Fruit fly (Drosophila melanogaster) whole organism, larva: Measurements from ENCODE around the gene Tsp2A.

Source experiments
- noc ChIP-seq: fragments of 200-800 bp; sonication (Bioruptor generic); optimal IDR thresholded peaks from 3 replicates; lab custom pipeline; 2019; ENCODE audit warnings: missing biosample characterization, mild to moderate bottlenecking, missing genetic modification characterization, moderate library complexity

The Tsp2A gene

DNA sequence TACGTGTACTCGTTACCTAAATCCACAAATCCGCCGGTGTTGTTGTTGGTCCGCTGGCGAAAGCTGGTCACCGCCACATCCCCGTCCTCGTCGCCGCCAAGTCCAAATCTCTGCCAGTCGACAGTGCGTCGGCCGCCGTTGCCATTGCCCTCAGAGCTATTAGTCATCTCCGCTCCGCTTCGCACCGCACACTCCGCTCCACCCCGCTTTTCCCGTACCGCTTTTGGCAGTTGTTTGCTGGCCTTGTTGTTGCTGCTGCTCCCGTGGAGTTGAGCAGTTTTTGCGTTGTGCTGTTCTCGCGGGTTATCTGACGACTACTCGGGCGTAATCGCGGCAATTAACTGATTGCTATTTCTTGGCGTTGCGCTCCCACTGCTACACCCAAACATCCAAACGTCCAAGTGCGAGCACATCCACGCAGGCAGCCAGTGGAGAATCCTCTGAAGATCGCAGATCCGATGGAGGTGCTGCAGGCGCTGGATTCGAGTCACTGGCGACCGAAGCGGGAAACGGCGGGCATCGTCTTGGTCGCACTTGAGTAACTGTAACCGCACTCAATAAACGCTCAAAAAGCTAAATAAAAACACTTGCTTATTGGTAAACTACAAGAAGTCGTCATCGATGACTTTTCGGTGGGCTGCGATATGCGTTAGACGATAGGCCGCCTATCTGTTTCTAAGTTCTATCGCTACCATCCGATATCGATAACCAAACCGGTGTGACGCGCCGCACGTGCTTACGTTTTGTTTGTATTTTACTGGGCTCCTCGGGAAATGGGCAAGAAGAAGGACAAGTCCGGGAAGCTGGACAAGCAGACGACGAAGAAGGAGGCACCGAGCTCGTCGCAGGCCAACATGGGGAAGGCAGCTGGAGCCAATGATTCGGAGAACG lies 7.2 kb downstream of the Tsp2A start, which contains the start of the genes CG12773 and CG11417:
Gene CG12773, minus strand, starts transcription at position 660 of the 891 bp plus-strand sequence.
Gene CG11417, plus strand, starts transcription at position 693 of the 891 bp plus-strand sequence.
- TF ChIP-seq noc (tag; lab: Kevin White, UChicago), result no peak

DNA sequence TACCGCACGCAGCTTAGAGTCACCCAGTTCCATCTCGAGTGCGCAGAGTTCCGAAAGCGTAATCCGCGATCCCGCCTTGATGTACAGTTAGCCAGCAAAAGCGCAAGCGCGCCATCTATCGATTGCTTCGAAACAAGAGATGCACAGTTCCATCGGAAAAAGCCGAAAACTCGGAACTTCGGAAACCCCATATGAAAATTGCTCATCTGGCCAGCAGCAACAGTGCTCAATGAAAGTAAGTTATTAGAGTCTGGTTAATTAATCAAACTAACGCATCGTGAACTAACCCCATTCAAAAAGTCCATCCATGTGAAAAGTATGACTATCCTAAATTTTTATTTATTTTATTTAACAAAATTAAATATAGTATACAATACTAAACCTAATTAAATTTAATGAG lies 11.1 kb downstream of the Tsp2A start, which contains the start of gene png:
Gene png, minus strand, starts transcription at position 101 of the 400 bp plus-strand sequence.
- TF ChIP-seq noc (tag; lab: Kevin White, UChicago), result no peak

DNA sequence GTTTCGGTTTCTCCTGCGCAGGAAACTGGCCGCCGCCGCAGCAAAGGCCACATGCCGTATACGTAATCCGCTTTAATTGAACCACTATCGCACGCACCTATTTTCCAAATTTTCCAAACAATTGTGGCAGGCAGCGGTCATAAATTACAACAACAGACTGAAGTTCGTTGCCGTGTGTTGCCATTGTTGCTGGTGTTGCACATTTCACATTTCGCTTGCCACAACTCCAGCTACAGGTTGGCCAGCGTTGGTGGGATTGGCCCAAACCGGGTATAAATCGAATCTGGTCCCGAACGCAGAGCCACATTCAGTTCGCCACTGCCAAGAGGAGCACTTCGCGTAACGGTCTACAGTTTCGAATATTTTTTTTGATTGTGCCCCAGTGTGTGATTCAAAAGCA lies 22.6 kb downstream of the Tsp2A start, which contains the start of gene CG14770:
Gene CG14770, plus strand, starts transcription at position 301 of the 400 bp plus-strand sequence.
- TF ChIP-seq noc (tag; lab: Kevin White, UChicago), result no peak

DNA sequence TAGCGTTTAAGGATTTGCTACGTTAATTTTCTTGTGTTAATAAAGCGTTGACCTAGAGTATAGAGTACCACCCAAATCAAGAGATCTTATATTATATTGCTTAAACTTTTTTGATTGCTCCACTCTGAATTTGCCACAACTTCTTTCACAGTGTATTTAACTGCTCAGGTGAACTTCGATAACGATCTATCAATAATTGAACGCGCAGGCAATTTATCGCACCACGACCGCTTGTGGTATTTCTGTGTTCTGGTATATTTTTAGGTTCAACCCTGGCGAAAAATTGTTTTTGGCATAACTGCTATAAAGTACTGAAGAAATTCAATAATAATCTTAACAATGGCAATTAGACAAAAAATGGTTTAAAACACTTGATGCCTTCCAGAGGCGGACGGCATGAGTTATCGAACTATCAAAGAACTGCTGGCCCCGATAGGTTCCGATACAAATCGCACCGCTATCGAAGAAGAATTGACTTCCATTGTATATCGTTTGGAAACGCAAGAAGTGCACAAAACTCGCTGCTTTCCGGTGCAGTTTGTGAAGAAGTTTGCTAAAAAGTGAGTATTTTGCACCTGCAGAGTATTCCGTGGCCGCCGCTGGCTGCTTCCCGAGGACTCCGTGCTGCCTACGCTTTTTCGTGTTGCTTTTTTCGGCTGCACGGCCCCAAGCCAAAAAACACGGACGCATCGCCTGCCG lies 23.9 kb downstream of the Tsp2A start, which contains the start of gene ssx:
Gene ssx, plus strand, starts transcription at position 477 of the 699 bp plus-strand sequence.
- no peak for TF ChIP-seq noc (tag; lab: Kevin White, UChicago)

DNA sequence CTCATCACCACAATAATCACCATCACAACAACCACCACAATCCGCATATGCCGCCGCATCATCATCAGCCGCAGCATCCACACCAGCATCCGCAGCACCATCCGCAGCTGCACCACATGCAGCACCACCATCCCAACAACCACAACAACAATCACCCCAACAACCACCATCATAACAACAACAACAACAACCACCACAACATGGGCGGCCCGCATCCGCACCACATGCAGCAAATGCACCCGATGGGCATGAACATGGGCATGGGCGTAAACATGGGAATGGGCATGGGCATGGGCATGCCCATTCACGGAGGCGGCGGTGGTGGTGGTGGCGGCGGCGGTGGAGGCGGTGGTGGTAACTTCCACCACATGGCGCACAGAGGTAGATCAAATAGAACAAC lies 26.3 kb downstream of the Tsp2A start:
- no peak for TF ChIP-seq noc (tag; lab: Kevin White, UChicago)

DNA sequence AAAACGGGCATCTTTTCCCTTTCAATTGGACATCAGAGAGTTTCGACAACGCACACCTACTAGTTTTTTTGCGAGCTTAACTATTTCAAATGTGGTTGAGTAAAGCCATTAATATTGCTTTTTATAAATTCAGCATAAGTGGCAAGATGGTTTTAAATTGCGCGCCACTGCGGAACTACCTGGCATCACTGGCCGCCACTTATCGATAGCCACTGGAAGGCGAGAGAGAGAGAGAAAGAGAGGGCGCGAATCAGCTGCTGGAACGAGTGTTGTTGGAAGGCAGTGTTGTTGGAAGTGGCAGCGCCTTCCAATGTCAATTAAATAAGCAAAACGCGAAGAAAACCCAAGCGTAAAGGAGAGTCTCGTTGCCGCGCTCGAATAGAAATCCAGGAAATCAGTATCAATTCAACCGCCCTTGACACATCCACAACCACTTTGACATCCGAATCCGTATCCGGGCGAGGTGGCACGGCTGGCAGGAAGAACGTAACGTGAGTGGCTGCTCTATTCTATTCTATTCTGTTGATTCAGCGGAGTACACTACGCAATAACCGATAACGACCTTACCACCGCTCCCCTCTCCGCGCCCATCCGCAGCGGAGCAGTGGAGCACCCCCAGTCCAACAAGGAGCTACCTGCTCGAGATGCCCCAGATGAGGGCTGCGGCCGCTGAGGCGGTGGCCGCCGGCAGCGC lies 29.1 kb downstream of the Tsp2A start, which contains the start of gene AMPKalpha:
Gene AMPKalpha, plus strand, starts transcription at position 272 of the 694 bp plus-strand sequence.
- TF ChIP-seq noc (tag; lab: Kevin White, UChicago), result no peak

DNA sequence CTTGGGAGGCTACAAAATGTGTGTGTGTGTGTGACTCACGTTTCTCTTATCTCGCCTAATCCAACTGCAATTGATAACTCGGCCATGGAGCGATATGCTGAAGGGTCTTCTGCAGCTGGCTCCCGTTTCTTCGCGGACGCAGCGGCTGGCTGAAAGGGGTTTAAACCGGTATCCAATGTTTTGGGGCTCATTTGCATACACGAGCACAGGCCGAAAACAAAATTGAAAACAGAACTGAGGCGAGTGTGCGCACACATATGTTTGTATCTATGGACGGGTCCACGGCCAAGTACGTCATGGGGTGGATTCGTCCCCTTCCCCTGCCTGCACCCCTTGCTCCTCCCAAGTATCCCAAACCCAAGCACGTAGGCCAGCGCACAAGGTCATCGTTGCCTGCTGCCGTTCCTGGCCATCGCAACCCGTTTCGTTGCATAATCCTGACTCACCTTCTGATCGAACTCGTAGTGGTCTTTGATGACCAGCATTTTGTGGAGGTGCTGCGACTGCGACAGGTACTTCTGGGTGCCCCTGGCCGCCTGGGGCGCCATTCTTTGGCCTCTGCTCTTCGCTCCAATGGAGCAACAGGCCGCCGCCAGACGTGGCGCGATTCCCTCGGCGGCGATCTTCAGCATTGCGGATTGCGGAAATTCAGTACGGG lies 33.5 kb downstream of the Tsp2A start:
- no peak for TF ChIP-seq noc (tag; lab: Kevin White, UChicago)

DNA sequence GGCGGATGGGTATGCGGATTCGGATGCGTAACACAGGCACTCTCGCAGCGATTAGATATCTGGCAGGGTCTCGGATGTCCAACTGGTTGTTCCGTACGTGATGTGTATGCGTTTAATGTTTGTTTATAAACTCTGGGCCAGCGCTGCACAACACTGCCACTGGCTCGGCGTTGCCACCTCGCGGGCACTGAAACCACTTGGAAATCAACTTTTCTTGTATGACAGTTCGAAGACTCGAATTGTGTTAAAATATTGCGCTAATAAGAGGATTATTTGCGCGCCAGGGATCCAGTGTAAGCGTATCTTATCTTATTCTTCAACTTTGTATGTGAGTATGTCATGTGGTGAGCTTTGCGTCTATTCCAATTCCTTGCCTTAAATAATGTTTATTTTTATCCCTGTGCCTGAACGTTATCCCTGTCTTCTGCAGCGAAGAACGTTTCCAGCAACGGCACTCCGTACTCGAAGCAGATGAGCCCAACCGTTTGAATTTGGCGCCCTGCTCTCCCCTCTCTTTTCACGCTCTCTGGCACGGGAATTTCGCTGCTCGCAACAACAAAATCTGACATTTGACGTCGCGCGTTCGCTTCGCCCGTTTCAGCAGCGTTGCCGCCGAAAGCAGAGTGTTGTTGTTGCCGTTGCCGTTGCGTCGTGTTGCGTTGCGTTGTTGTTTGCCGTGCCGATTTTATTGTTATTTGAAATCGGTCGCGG lies 34.2 kb downstream of the Tsp2A start, which contains the start of the genes CG3719 and CG32813:
Gene CG3719, minus strand, starts transcription at position 131 of the 711 bp plus-strand sequence.
Gene CG32813, plus strand, starts transcription at position 565 of the 711 bp plus-strand sequence.
- TF ChIP-seq noc (tag; lab: Kevin White, UChicago), result no peak

DNA sequence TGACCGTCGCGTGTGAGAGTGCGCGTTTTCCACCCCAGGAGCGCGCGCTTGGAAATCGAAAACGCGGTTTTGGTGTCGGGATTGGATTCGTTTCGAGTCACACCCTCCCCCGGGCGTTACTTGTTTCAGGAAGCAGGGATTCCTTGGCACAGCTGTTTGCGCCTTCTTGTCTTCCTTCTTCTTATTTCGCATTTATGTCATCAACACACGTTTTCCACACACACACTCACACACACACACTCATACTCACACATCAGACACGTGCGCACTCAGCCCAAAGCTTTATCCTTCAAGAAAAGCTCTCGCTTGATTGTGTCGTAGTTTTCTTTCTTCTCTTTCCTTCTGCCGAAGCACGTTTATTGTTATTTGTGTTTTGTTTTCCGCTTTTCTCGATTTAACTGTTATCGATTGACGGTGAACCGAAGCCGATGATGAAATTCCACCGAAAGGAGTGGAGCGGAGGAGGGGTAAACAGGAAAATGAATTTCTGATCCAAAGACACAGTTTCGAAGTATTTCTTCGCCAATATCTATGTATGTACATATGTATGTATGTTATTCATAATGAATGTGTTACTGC lies 35.1 kb downstream of the Tsp2A start:
- TF ChIP-seq noc (tag; lab: Kevin White, UChicago), result no peak

DNA sequence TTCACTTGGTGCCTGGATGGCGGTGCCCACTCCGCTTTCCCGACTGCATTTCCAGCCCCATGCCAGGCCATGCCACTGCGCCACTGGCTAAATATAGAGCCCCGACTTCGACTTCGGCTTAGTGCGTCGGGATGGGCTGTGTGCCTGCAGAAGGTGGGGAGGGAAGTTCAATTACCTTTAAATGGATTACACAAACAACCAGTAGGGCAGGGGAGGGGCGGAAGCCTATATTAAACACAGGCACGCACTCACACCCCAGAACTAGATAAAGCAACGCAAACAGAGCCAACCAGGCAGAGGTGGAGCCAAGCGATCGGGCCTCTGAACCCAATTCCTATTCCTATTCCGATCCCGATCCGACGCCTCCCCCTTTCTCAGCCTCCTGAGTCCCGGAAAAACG lies 36.1 kb downstream of the Tsp2A start:
- no peak for TF ChIP-seq noc (tag; lab: Kevin White, UChicago)

DNA sequence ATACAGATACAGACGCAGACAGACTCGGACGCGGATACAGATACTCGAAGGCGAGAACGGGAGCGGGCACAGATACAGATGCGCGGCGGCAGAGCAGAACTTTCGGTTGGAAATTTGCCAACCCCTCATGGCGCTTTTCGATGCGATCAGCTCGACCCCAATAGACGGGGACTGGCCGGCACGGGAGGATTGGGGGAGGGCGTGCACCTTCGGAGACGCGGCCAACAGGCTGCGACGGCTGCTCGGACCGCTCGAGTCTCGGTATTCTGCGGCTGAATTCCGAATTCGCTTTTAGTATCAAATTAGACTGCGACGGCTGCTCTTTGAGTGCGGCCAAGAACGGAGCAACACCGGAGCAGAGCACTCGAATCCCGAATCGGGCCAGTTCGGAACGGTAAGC lies 37.9 kb downstream of the Tsp2A start:
- no peak for TF ChIP-seq noc (tag; lab: Kevin White, UChicago)

DNA sequence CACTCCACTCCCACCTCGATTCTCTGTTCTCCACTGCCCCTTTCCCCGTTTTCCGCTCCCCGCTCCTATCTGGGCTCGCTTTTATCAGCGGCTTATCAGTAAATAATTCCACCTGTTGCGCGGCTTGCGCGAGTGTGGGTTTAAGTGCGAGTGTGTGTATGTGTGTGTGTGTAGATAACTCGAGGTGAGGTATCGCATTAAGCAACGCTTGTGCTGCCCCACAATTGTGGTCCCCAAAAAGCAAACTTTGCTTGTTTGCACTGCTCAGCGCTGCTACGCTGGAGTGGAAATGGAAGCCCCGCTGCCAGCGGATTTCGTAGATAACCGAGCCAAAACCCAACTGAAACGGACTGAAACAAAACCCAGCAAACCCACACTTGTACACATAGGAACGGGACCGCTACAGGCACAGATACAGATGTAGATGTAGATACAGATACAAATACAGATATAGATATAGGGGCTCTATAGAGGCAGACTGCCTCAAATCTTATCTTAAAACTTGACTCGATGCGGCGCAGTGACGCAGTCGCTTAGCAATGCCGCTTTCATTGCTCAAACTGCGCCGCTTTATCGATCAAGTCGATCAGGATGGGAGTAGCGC lies 40.9 kb downstream of the Tsp2A start:
- no peak for TF ChIP-seq noc (tag; lab: Kevin White, UChicago)

DNA sequence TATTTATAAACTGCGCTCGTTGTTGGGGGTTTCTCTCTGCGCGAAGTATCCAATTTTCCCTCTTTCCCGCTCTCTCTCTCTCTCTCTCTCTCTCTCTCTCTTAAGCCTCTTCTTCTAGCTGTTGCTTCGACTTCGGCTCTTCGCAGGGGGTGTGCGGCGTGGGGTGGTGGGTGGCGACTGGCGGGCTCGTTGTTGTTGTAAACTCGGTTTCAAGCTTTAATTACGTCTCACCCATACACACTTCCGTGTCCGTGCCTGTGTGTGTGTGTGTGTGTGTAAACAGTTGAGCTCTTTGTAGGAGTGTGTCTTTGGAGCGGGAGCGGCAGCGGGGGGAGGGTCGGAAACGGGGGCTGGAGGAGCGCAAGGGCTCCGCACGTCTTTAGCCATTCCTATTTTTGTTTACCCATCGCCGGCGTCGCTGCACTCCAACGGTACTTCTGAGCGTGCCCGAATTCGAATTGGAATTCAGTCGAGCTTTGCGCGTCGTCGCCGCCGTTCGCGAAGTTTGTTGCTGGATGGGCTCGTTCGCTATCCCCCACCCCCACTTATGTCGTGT lies 41.9 kb downstream of the Tsp2A start:
- no peak for TF ChIP-seq noc (tag; lab: Kevin White, UChicago)
